Fruit fly (Drosophila melanogaster) whole organism, larva: ENCODE data around the gene nAChRalpha7.

Experiments used
- noc ChIP-seq: fragments of 200-800 bp; sonication (Bioruptor generic); optimal IDR thresholded peaks from 3 replicates; lab custom pipeline; 2019; ENCODE audit warnings: missing biosample characterization, mild to moderate bottlenecking, missing genetic modification characterization, moderate library complexity

The nAChRalpha7 gene

DNA sequence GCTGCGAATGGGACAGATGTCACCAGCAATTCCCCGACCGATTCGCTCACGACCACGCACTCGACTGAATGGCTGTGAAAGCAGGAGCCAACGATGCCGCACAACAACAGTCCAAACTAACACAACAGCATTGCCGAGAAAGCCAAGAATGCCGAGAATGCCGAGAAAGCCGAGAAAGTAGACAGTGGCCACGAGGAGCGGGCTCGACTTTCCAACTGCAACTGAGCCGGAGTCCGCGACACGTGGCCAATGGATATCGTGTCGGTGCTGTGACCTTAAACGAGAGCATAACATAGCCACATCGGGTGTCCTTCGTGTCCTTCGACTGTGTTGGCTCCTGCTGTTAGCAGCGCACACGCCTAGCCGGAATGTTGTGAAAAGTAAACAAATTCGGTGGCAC is at the start of gene nAChRalpha7:
nAChRalpha7 (minus strand) TSS at position 226 of the 400 bp plus-strand sequence.
- TF ChIP-seq noc (tag; lab: Kevin White, UChicago), result no peak

DNA sequence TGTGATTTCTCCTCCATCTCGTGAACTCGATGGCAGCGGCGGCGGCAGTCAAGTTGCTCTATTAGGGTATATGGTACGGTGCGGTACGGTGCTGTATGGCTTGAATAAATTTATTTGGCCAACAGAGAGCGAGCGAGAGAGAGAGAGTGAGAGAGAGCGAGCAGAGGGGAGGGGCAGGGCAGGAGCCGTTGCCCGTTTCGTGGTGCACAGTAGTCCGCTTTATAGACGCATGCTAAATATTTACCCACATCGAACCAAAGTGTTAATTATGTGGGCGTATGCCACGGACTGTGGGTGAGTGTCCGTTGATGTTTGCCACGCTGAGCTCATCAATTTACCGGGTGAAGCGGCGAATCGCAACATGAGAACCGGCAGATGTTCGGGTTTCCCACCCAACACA is 48.4 kb upstream of the nAChRalpha7 start:
- no peak for TF ChIP-seq noc (tag; lab: Kevin White, UChicago)

- TF ChIP-seq noc (tag; lab: Kevin White, UChicago), result no peak
Measured at dm6 chrX:19390634-19391033, 42.4 kb upstream of the nAChRalpha7 start.

dm6 chrX:19375450-19375849 is 27.2 kb upstream of the nAChRalpha7 start:
- no peak for TF ChIP-seq noc (tag; lab: Kevin White, UChicago)

DNA sequence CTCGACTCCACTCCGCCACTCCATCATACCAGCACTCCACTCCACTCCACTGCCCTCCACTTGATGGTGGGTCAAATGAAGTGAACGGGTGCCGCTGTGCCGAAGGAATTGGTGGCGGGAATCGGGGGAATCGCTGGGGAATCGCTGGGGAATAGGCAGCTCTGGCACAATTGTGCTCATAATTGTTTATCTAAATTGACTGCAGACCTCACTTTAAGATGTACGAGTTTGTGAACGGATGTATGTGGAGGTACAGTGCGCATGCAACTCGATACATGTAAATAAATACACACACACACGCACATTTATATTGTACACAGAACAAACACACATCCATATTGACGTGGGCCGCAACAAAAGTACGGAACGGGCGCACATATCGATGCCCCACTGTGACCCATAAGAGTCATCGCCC is 23.8 kb upstream of the nAChRalpha7 start:
- no peak for TF ChIP-seq noc (tag; lab: Kevin White, UChicago)

- TF ChIP-seq noc (tag; lab: Kevin White, UChicago), result no peak
Measured at dm6 chrX:19371135-19371938, 23.1 kb upstream of the nAChRalpha7 start.

DNA sequence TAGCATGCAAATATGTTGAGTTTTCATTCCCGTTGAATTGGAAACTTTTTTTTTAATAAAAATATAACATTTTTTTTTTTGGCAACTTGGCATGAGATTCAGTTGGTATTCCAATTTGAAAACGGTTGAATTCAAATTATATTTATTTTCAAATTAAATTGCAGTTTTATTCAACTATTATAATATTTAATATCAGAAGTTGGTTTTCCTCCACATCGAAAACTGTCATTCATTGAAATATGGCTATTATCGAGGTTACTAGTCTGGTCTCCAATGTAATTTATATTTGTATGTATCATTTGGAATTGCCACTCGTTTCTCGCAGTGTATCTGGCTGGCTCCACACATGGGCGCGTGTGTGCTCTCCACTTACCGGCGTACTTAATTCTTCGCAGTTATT is 21.6 kb upstream of the nAChRalpha7 start:
- no peak for TF ChIP-seq noc (tag; lab: Kevin White, UChicago)

DNA sequence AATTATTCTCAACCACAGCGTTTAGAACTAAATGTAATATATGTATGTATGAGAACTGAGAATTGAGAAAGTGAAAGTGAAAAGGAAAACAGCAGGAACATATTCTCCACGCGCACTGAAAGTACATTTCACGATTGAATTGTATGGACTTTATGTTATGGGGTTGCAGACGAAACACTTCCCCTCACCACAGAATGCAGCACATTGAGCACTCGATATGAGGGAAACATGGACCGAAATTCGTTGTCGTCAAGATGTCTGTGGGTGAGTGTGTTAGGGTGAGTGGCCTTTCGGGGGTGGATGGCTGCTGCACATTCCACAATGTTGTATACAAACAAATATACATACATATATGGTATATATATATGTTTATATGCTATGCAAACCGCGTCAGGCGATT is 15.8 kb upstream of the nAChRalpha7 start:
- no peak for TF ChIP-seq noc (tag; lab: Kevin White, UChicago)

- TF ChIP-seq noc (tag; lab: Kevin White, UChicago), result no peak
Measured at dm6 chrX:19361406-19361859, 13.2 kb upstream of the nAChRalpha7 start.

dm6 chrX:19360735-19361405 is 12.6 kb upstream of the nAChRalpha7 start:
- TF ChIP-seq noc (tag; lab: Kevin White, UChicago), result no peak

dm6 chrX:19358948-19359506 is 10.8 kb upstream of the nAChRalpha7 start:
- TF ChIP-seq noc (tag; lab: Kevin White, UChicago), result no peak

dm6 chrX:19354628-19355101 is 6.4 kb upstream of the nAChRalpha7 start:
- peak; percentile 66 for TF ChIP-seq noc (tag; lab: Kevin White, UChicago)

- no peak for TF ChIP-seq noc (tag; lab: Kevin White, UChicago)
Measured at dm6 chrX:19353442-19354204, 5.4 kb upstream of the nAChRalpha7 start.

DNA sequence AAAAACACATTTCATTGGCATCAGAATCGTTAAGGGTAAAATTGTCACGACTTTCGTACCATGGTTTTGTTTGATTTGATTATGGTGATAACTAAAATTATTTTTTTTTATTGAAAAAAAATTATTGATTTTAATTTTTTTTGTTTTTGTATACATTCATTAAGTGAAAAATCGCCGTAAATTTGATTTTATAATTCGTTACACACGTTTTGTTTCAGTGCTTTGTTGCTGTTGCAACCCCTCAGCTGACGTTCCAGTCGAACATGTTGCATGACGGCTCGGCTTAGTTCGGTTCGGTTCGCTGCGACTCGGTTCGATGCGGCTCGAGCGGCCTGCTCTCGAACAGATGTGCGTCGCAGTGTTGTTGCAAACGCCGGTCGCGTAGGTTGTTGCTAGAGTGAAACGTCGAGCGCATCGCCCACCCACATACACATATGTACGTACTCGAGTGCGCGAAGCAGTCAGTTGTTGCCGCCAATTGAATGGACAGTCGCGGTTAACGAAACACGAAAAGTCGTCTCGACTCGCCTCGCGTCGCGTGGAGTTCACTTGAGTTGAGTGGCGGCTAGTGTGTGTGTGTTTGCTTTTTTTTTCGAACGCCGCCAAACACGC is 4.7 kb upstream of the nAChRalpha7 start, which contains the start of gene kek5:
kek5 (plus strand) TSS at position 352 of the 612 bp plus-strand sequence.
- no peak for TF ChIP-seq noc (tag; lab: Kevin White, UChicago)
